Worm (Caenorhabditis elegans): ENCODE measurements around the gene dmsr-13.

DNA sequence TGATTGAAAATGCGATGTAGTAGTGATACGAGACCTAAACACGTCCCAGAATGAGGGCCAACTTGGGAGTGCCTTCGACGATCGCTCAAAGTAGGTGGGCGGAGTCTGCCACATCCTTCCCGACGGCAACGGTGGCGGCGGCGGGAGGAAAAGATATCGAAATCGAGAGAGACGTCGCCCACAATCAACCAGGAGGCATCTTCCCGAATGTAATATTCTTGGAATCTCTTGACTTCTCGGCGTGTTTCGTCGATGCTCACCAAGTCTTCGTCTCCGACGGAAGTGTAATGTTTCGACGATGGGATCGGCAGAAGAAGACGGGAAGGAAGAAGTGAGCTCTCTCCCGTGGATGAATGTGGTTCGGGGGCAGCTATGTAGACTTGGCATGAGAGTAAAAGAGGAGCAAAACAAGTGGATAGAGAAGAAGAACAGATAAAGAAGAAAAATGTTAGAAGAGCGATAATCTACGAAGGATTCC is 51.2 kb downstream of the dmsr-13 start, which contains the start of the genes T25F10.1 and clik-1:
- no peak for TF ChIP-seq nhr-12 (tag; optimal IDR thresholded peaks at IDR 0.05)
- TF ChIP-seq ceh-82 (tag; optimal IDR thresholded peaks at IDR 0.05), result no peak
- TF ChIP-seq skn-1 (tag; optimal IDR thresholded peaks at IDR 0.05), result no peak
- no peak for TF ChIP-seq R02D3.7 (tag; optimal IDR thresholded peaks at IDR 0.05)
- TF ChIP-seq pha-4 (tag; optimal IDR thresholded peaks at IDR 0.05), result no peak
